Comparison of ENCODE assay signal across 1 fruit fly cellular context in genomic region chr3L:9051830-9052259, dm6.
TF ChIP-seq lines count a peak whose summit lies in the region.

No protein-coding gene starts in this region.

TF ChIP-seq in whole organism, embryonic, 481 proteins besides CTCF, POLR2A, EP300 and RAD21 (continued from another document):
- TF ChIP-seq Hmr (GFP tag; optimal IDR thresholded peaks at IDR 0.05; lab: Kevin White, UChicago) (peak; percentile 23), nau (GFP tag; optimal IDR thresholded peaks at IDR 0.05; lab: Kevin White, UChicago) (no peak), her (GFP tag; optimal IDR thresholded peaks at IDR 0.05; lab: Kevin White, UChicago) (no peak), Dad (GFP tag; optimal IDR thresholded peaks at IDR 0.05; lab: Kevin White, UChicago) (no peak), CG12744 (GFP tag; optimal IDR thresholded peaks at IDR 0.05; lab: Kevin White, UChicago) (no peak), Fer2 (tag; optimal IDR thresholded peaks at IDR 0.05; lab: Kevin White, UChicago) (no peak), CG32767 (GFP tag; IDR thresholded peaks at IDR 0.05; lab: Robert Waterston, UW) (no peak), CG11093 (GFP tag; IDR thresholded peaks at IDR 0.05; lab: Robert Waterston, UW) (no peak), Hr78 (GFP tag; optimal IDR thresholded peaks at IDR 0.05; lab: Kevin White, UChicago) (no peak), CG11456 (GFP tag; IDR thresholded peaks at IDR 0.05; lab: Robert Waterston, UW) (no peak), ftz-f1 (GFP tag; optimal IDR thresholded peaks at IDR 0.05; lab: Kevin White, UChicago) (no peak), ato (GFP tag; IDR thresholded peaks at IDR 0.05; lab: Robert Waterston, UW; ENCODE audit: partially characterized antibody) (no peak), CG42726 (GFP tag; IDR thresholded peaks at IDR 0.05; lab: Robert Waterston, UW; ENCODE audit: partially characterized antibody) (no peak), CG2199 (GFP tag; IDR thresholded peaks at IDR 0.05; lab: Robert Waterston, UW) (no peak), CG6689 (GFP tag; IDR thresholded peaks at IDR 0.05; lab: Robert Waterston, UW) (no peak), GATAe (GFP tag; conservative IDR thresholded peaks at IDR 0.05; lab: Robert Waterston, UW) (no peak), CG7357 (GFP tag; IDR thresholded peaks at IDR 0.05; lab: Robert Waterston, UW) (no peak), ewg (GFP tag; optimal IDR thresholded peaks at IDR 0.05; lab: Kevin White, UChicago) (peak; percentile 77), Atf-2 (GFP tag; optimal IDR thresholded peaks at IDR 0.05; lab: Kevin White, UChicago) (no peak), CG13894 (tag; optimal IDR thresholded peaks at IDR 0.05; lab: Kevin White, UChicago) (peak; percentile 68), Trl (optimal IDR thresholded peaks at IDR 0.05; lab: Kevin White, UChicago) (peak; percentile 47 to 51), Trl (GFP tag; optimal IDR thresholded peaks at IDR 0.05; lab: Kevin White, UChicago) (no peak), kni (GFP tag; optimal IDR thresholded peaks at IDR 0.05; lab: Kevin White, UChicago) (peak; percentile 50), fd96Cb (tag; optimal IDR thresholded peaks at IDR 0.05; lab: Kevin White, UChicago) (no peak), Ada2b (GFP tag; IDR thresholded peaks at IDR 0.05; lab: Robert Waterston, UW) (no peak), Camta (GFP tag; optimal IDR thresholded peaks at IDR 0.05; lab: Kevin White, UChicago) (no peak), gce (GFP tag; IDR thresholded peaks at IDR 0.05; lab: Robert Waterston, UW) (no peak), lbe (GFP tag; optimal IDR thresholded peaks at IDR 0.05; lab: Kevin White, UChicago) (no peak), Lpt (GFP tag; optimal IDR thresholded peaks at IDR 0.05; lab: Kevin White, UChicago) (no peak), zfh2 (GFP tag; optimal IDR thresholded peaks at IDR 0.05; lab: Kevin White, UChicago) (no peak), CG31388 (GFP tag; optimal IDR thresholded peaks at IDR 0.05; lab: Kevin White, UChicago) (no peak), D (optimal IDR thresholded peaks at IDR 0.05; lab: Kevin White, UChicago) (no peak), D (GFP tag; optimal IDR thresholded peaks at IDR 0.05; lab: Kevin White, UChicago) (no peak), Doc2 (GFP tag; IDR thresholded peaks at IDR 0.05; lab: Robert Waterston, UW) (no peak), CG4617 (GFP tag; optimal IDR thresholded peaks at IDR 0.05; lab: Kevin White, UChicago; ENCODE audit: borderline replicate concordance) (no peak), ab (GFP tag; optimal IDR thresholded peaks at IDR 0.05; lab: Kevin White, UChicago) (no peak), CG17328 (GFP tag; IDR thresholded peaks at IDR 0.05; lab: Robert Waterston, UW) (no peak), CG11696 (GFP tag; IDR thresholded peaks at IDR 0.05; lab: Robert Waterston, UW) (no peak), al (GFP tag; IDR thresholded peaks at IDR 0.05; lab: Robert Waterston, UW) (no peak), CG9609 (GFP tag; optimal IDR thresholded peaks at IDR 0.05; lab: Kevin White, UChicago) (no peak), CG12769 (tag; optimal IDR thresholded peaks at IDR 0.05; lab: Kevin White, UChicago) (no peak), Hey (tag; optimal IDR thresholded peaks at IDR 0.05; lab: Kevin White, UChicago) (peak; percentile 64), CG10979 (tag; optimal IDR thresholded peaks at IDR 0.05; lab: Kevin White, UChicago) (no peak), CG17361 (GFP tag; IDR thresholded peaks at IDR 0.05; lab: Robert Waterston, UW) (no peak), Ets65A (GFP tag; lab: Kevin White, UChicago) (no peak), CG6765 (GFP tag; optimal IDR thresholded peaks at IDR 0.05; lab: Kevin White, UChicago) (no peak), sob (GFP tag; IDR thresholded peaks at IDR 0.05; lab: Robert Waterston, UW) (no peak), CG9876 (GFP tag; optimal IDR thresholded peaks at IDR 0.05; lab: Kevin White, UChicago) (no peak), CG12219 (GFP tag; optimal IDR thresholded peaks at IDR 0.05; lab: Kevin White, UChicago) (no peak), eyg (GFP tag; optimal IDR thresholded peaks at IDR 0.05; lab: Kevin White, UChicago) (no peak), knrl (GFP tag; IDR thresholded peaks at IDR 0.05; lab: Robert Waterston, UW; ENCODE audit: partially characterized antibody) (no peak), sens (GFP tag; lab: Kevin White, UChicago) (no peak), dm (GFP tag; optimal IDR thresholded peaks at IDR 0.05; lab: Kevin White, UChicago) (no peak), CG12104 (GFP tag; optimal IDR thresholded peaks at IDR 0.05; lab: Kevin White, UChicago) (no peak), cas (GFP tag; IDR thresholded peaks at IDR 0.05; lab: Robert Waterston, UW) (no peak), CG7271 (tag; optimal IDR thresholded peaks at IDR 0.05; lab: Kevin White, UChicago) (no peak), slbo (GFP tag; IDR thresholded peaks at IDR 0.05; lab: Robert Waterston, UW) (no peak), CG11723 (GFP tag; optimal IDR thresholded peaks at IDR 0.05; lab: Kevin White, UChicago) (no peak), MTF-1 (GFP tag; optimal IDR thresholded peaks at IDR 0.05; lab: Kevin White, UChicago; ENCODE audit: borderline replicate concordance) (no peak), pho (GFP tag; optimal IDR thresholded peaks at IDR 0.05; lab: Kevin White, UChicago) (no peak), Bgb (GFP tag; IDR thresholded peaks at IDR 0.05; lab: Robert Waterston, UW; ENCODE audit: partially characterized antibody) (0 out of 2 replicates have a peak, but pooled peaks have one; percentile 22), CG10959 (GFP tag; IDR thresholded peaks at IDR 0.05; lab: Robert Waterston, UW) (no peak), crol (GFP tag; IDR thresholded peaks at IDR 0.05; lab: Robert Waterston, UW) (peak; percentile 69), CG16815 (GFP tag; optimal IDR thresholded peaks at IDR 0.05; lab: Kevin White, UChicago) (no peak), Mrtf (GFP tag; IDR thresholded peaks at IDR 0.05; lab: Robert Waterston, UW) (no peak), dpn (GFP tag; optimal IDR thresholded peaks at IDR 0.05; lab: Kevin White, UChicago) (no peak), jing (GFP tag; optimal IDR thresholded peaks at IDR 0.05; lab: Kevin White, UChicago) (no peak), CG8281 (tag; optimal IDR thresholded peaks at IDR 0.05; lab: Kevin White, UChicago) (no peak), CG1233 (GFP tag; optimal IDR thresholded peaks at IDR 0.05; lab: Kevin White, UChicago) (no peak), CG34422 (GFP tag; IDR thresholded peaks at IDR 0.05; lab: Robert Waterston, UW) (no peak), vnd (GFP tag; IDR thresholded peaks at IDR 0.05; lab: Robert Waterston, UW; ENCODE audit: partially characterized antibody) (no peak), lmd (GFP tag; IDR thresholded peaks at IDR 0.05; lab: Robert Waterston, UW) (no peak), Hsf (GFP tag; optimal IDR thresholded peaks at IDR 0.05; lab: Kevin White, UChicago) (no peak), Elba2 (GFP tag; optimal IDR thresholded peaks at IDR 0.05; lab: Kevin White, UChicago) (no peak), Xrp1 (GFP tag; IDR thresholded peaks at IDR 0.05; lab: Robert Waterston, UW) (no peak), zen (tag; optimal IDR thresholded peaks at IDR 0.05; lab: Kevin White, UChicago) (no peak), Optix (GFP tag; IDR thresholded peaks at IDR 0.05; lab: Robert Waterston, UW) (no peak), CG15514 (GFP tag; optimal IDR thresholded peaks at IDR 0.05; lab: Kevin White, UChicago) (no peak), ci (GFP tag; IDR thresholded peaks at IDR 0.05; lab: Robert Waterston, UW) (no peak), fd3F (GFP tag; optimal IDR thresholded peaks at IDR 0.05; lab: Kevin White, UChicago) (no peak), zfh1 (GFP tag; IDR thresholded peaks at IDR 0.05; lab: Robert Waterston, UW) (no peak), CG5180 (GFP tag; optimal IDR thresholded peaks at IDR 0.05; lab: Kevin White, UChicago) (no peak), CG17912 (GFP tag; optimal IDR thresholded peaks at IDR 0.05; lab: Kevin White, UChicago) (no peak), dan (GFP tag; IDR thresholded peaks at IDR 0.05; lab: Robert Waterston, UW) (no peak), luna (GFP tag; optimal IDR thresholded peaks at IDR 0.05; lab: Kevin White, UChicago) (no peak), CG12659 (GFP tag; optimal IDR thresholded peaks at IDR 0.05; lab: Kevin White, UChicago) (no peak), Nf-YA (GFP tag; IDR thresholded peaks at IDR 0.05; lab: Robert Waterston, UW) (no peak), CG8478 (optimal IDR thresholded peaks at IDR 0.05; lab: Kevin White, UChicago) (no peak), CG33213 (GFP tag; optimal IDR thresholded peaks at IDR 0.05; lab: Kevin White, UChicago) (no peak), abd-A (tag; optimal IDR thresholded peaks at IDR 0.05; lab: Kevin White, UChicago) (peak; percentile 89), nerfin-1 (tag; optimal IDR thresholded peaks at IDR 0.05; lab: Kevin White, UChicago) (no peak), CG31224 (GFP tag; IDR thresholded peaks at IDR 0.05; lab: Robert Waterston, UW) (no peak), CG14965 (GFP tag; optimal IDR thresholded peaks at IDR 0.05; lab: Kevin White, UChicago; ENCODE audit: borderline replicate concordance) (no peak), ems (GFP tag; optimal IDR thresholded peaks at IDR 0.05; lab: Kevin White, UChicago) (no peak), CG31441 (GFP tag; IDR thresholded peaks at IDR 0.05; lab: Robert Waterston, UW) (no peak), CG15011 (GFP tag; optimal IDR thresholded peaks at IDR 0.05; lab: Kevin White, UChicago) (no peak), HLH54F (GFP tag; optimal IDR thresholded peaks at IDR 0.05; lab: Kevin White, UChicago) (no peak), cato (GFP tag; optimal IDR thresholded peaks at IDR 0.05; lab: Kevin White, UChicago; ENCODE audit: borderline replicate concordance) (no peak), CG30431 (GFP tag; optimal IDR thresholded peaks at IDR 0.05; lab: Kevin White, UChicago) (no peak), CG14860 (GFP tag; IDR thresholded peaks at IDR 0.05; lab: Robert Waterston, UW; ENCODE audit: partially characterized antibody) (no peak), CG30020 (tag; optimal IDR thresholded peaks at IDR 0.05; lab: Kevin White, UChicago) (no peak), gfzf (GFP tag; optimal IDR thresholded peaks at IDR 0.05; lab: Kevin White, UChicago) (no peak), NC2α (GFP tag; optimal IDR thresholded peaks at IDR 0.05; lab: Kevin White, UChicago) (no peak), phol (tag; optimal IDR thresholded peaks at IDR 0.05; lab: Kevin White, UChicago) (no peak), CG12391 (tag; optimal IDR thresholded peaks at IDR 0.05; lab: Kevin White, UChicago) (no peak), ssp (GFP tag; IDR thresholded peaks at IDR 0.05; lab: Robert Waterston, UW) (no peak), CG11695 (GFP tag; IDR thresholded peaks at IDR 0.05; lab: Robert Waterston, UW) (peak; percentile 15; the same call in 1 of the 3 replicates), ara (GFP tag; IDR thresholded peaks at IDR 0.05; lab: Robert Waterston, UW) (no peak), CrebB (tag; optimal IDR thresholded peaks at IDR 0.05; lab: Kevin White, UChicago) (no peak), Six4 (GFP tag; optimal IDR thresholded peaks at IDR 0.05; lab: Kevin White, UChicago) (no peak), pros (GFP tag; optimal IDR thresholded peaks at IDR 0.05; lab: Kevin White, UChicago) (peak; percentile 76), Neu2 (GFP tag; optimal IDR thresholded peaks at IDR 0.05; lab: Kevin White, UChicago; ENCODE audit: borderline replicate concordance) (no peak), CG18599 (GFP tag; optimal IDR thresholded peaks at IDR 0.05; lab: Kevin White, UChicago) (no peak), HHEX (GFP tag; optimal IDR thresholded peaks at IDR 0.05; lab: Kevin White, UChicago) (no peak), lola (GFP tag; optimal IDR thresholded peaks at IDR 0.05; lab: Kevin White, UChicago) (no peak), CG6272 (GFP tag; IDR thresholded peaks at IDR 0.05; lab: Robert Waterston, UW) (no peak), prd (optimal IDR thresholded peaks at IDR 0.05; lab: Kevin White, UChicago) (no peak), prd (GFP tag; IDR thresholded peaks at IDR 0.05; lab: Robert Waterston, UW) (no peak), da (GFP tag; optimal IDR thresholded peaks at IDR 0.05; lab: Kevin White, UChicago) (no peak), Mes4 (GFP tag; optimal IDR thresholded peaks at IDR 0.05; lab: Kevin White, UChicago) (no peak), oc (tag; optimal IDR thresholded peaks at IDR 0.05; lab: Kevin White, UChicago) (peak; percentile 32), sc (optimal IDR thresholded peaks at IDR 0.05; lab: Kevin White, UChicago) (no peak), sc (GFP tag; optimal IDR thresholded peaks at IDR 0.05; lab: Kevin White, UChicago) (no peak), CG1602 (GFP tag; optimal IDR thresholded peaks at IDR 0.05; lab: Kevin White, UChicago) (no peak), trem (tag; optimal IDR thresholded peaks at IDR 0.05; lab: Kevin White, UChicago) (no peak), yki (optimal IDR thresholded peaks at IDR 0.05; lab: Kevin White, UChicago) (no peak), chif (GFP tag; optimal IDR thresholded peaks at IDR 0.05; lab: Kevin White, UChicago) (no peak), Nf-YC (tag; optimal IDR thresholded peaks at IDR 0.05; lab: Kevin White, UChicago) (peak; percentile 47), chinmo (GFP tag; IDR thresholded peaks at IDR 0.05; lab: Robert Waterston, UW; ENCODE audit: partially characterized antibody) (no peak), CG16813 (GFP tag; IDR thresholded peaks at IDR 0.05; lab: Robert Waterston, UW; ENCODE audit: partially characterized antibody) (no peak), gcm (GFP tag; optimal IDR thresholded peaks at IDR 0.05; lab: Kevin White, UChicago) (peak; percentile 14), Adf1 (GFP tag; IDR thresholded peaks at IDR 0.05; lab: Robert Waterston, UW) (peak; percentile 40; the same call in 1 of the 2 replicates), CG6683 (GFP tag; optimal IDR thresholded peaks at IDR 0.05; lab: Kevin White, UChicago) (no peak), scrt (GFP tag; optimal IDR thresholded peaks at IDR 0.05; lab: Kevin White, UChicago) (peak; percentile 92)
